Fruit fly (Drosophila melanogaster): ENCODE measurements around the gene CG45116.
A peak's percentile ranks its signal among the peaks of the same experiment; 100 is the strongest.

The CG45116 gene

DNA sequence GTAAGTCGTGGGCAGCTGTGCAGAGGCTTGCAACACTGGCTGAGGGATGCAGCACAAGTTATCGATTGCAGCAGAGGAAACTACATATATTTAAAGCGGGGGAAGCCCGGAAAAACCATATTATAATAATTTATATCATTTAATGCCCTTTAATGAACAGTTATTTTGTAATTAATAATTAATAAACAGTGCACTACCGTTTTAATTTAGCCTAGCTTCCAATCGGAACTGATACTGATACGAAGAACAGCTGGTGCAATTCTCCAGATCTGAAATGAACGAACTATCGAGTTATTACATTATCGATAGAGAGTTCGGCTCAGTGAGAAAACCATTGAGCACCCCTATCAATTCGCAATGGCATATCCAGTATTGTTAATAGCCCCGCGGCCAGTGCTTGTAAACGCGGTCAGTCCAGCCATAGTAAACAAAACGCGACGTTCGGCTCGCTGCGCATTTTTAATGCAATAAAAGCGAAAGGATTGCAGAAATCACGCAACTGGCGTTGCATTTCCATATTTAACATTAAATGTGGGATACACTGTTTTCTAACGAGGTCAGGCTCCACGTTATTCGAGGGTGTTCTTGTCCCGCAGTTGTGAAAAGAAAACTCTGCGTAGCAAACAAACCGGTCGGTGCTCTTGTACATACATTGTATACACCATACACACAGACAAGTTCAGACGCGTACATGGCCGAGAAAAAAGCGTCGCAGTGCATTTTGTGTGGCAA, 42.3 kb downstream of the CG45116 start, which contains the start of gene CG7369 (continued):
- peak; percentile 34; the same call in 1 of the 2 replicates for TF ChIP-seq CG5953 (GFP tag; IDR thresholded peaks at IDR 0.05)
- TF ChIP-seq az2 (GFP tag; optimal IDR thresholded peaks at IDR 0.05) = peak; percentile 82
- peak; percentile 60 for TF ChIP-seq MBD-R2 (GFP tag; IDR thresholded peaks at IDR 0.05)
- TF ChIP-seq CG1647 (GFP tag; optimal IDR thresholded peaks at IDR 0.05) = peak; percentile 77
- TF ChIP-seq CG8478 (optimal IDR thresholded peaks at IDR 0.05) = no peak
- TF ChIP-seq ase (GFP tag; IDR thresholded peaks at IDR 0.05) = peak; percentile 68
- TF ChIP-seq pita (GFP tag; optimal IDR thresholded peaks at IDR 0.05) = no peak
- peak; percentile 47 for TF ChIP-seq oc (tag; optimal IDR thresholded peaks at IDR 0.05)
- peak; percentile 90 for TF ChIP-seq CG4424 (GFP tag; optimal IDR thresholded peaks at IDR 0.05)
- TF ChIP-seq tna (GFP tag; IDR thresholded peaks at IDR 0.05; ENCODE audit: partially characterized antibody) = no peak; the same call in 1 of the 2 replicates
- TF ChIP-seq CG31388 (GFP tag; optimal IDR thresholded peaks at IDR 0.05) = peak; percentile 59
- TF ChIP-seq dimm (GFP tag; IDR thresholded peaks at IDR 0.05) = peak; percentile 1; the same call in 1 of the 2 replicates
- peak; percentile 74 for TF ChIP-seq YL-1 (GFP tag; optimal IDR thresholded peaks at IDR 0.05)
- peak; percentile 76 for TF ChIP-seq cwo (GFP tag; optimal IDR thresholded peaks at IDR 0.05)
- peak; percentile 92 for TF ChIP-seq corto (GFP tag; optimal IDR thresholded peaks at IDR 0.05)
- TF ChIP-seq ro (GFP tag; IDR thresholded peaks at IDR 0.05) = peak; percentile 45; the same call in 1 of the 2 replicates
- TF ChIP-seq tap (tag; optimal IDR thresholded peaks at IDR 0.05) = peak; percentile 24
- TF ChIP-seq Gug (GFP tag; IDR thresholded peaks at IDR 0.05) = peak; percentile 79
- TF ChIP-seq ci (GFP tag; IDR thresholded peaks at IDR 0.05) = peak; percentile 78
- TF ChIP-seq rib (GFP tag; IDR thresholded peaks at IDR 0.05) = peak; percentile 62
- peak; percentile 52 for TF ChIP-seq jing (GFP tag; optimal IDR thresholded peaks at IDR 0.05)
- TF ChIP-seq CG12219 (GFP tag; optimal IDR thresholded peaks at IDR 0.05) = peak; percentile 33
- peak; percentile 74; the same call in 2 of the 3 replicates for TF ChIP-seq H15 (GFP tag; IDR thresholded peaks at IDR 0.05)
- peak; percentile 62 for TF ChIP-seq CG8944 (GFP tag; optimal IDR thresholded peaks at IDR 0.05)
- TF ChIP-seq CG18599 (GFP tag; optimal IDR thresholded peaks at IDR 0.05) = peak; percentile 90
- TF ChIP-seq HLH4C (GFP tag; IDR thresholded peaks at IDR 0.05; ENCODE audit: partially characterized antibody) = peak; percentile 73
- TF ChIP-seq Adf1 (GFP tag; IDR thresholded peaks at IDR 0.05) = peak; percentile 50
- TF ChIP-seq CG12236 (GFP tag; optimal IDR thresholded peaks at IDR 0.05) = peak; percentile 16
- TF ChIP-seq Spps (tag; optimal IDR thresholded peaks at IDR 0.05) = peak; percentile 34
- peak; percentile 71 for TF ChIP-seq CG11398 (GFP tag; optimal IDR thresholded peaks at IDR 0.05)
- peak; percentile 95 for TF ChIP-seq p53 (GFP tag; optimal IDR thresholded peaks at IDR 0.05)
- peak; percentile 41; the same call in 1 of the 2 replicates for TF ChIP-seq Oaz (GFP tag; IDR thresholded peaks at IDR 0.05)
- TF ChIP-seq GATAe (GFP tag; conservative IDR thresholded peaks at IDR 0.05) = 0 out of 2 replicates have a peak, but pooled peaks have one; percentile 26
- peak; percentile 83 to 88 for TF ChIP-seq dpn (GFP tag; optimal IDR thresholded peaks at IDR 0.05)
- no peak for TF ChIP-seq Stat92E (GFP tag; optimal IDR thresholded peaks at IDR 0.05)
- no peak for TF ChIP-seq usp (GFP tag; optimal IDR thresholded peaks at IDR 0.05)
- TF ChIP-seq CG13894 (tag; optimal IDR thresholded peaks at IDR 0.05) = peak; percentile 81
- TF ChIP-seq CG4404 (GFP tag; IDR thresholded peaks at IDR 0.05) = peak; percentile 86
- TF ChIP-seq CG12071 (GFP tag; optimal IDR thresholded peaks at IDR 0.05) = peak; percentile 64
- peak; percentile 89 for TF ChIP-seq sob (GFP tag; IDR thresholded peaks at IDR 0.05)
- TF ChIP-seq Sry-δ (GFP tag; optimal IDR thresholded peaks at IDR 0.05) = peak; percentile 67
- TF ChIP-seq CG6272 (GFP tag; IDR thresholded peaks at IDR 0.05) = peak; percentile 75
- TF ChIP-seq CG12104 (GFP tag; optimal IDR thresholded peaks at IDR 0.05) = peak; percentile 87
- TF ChIP-seq CG1233 (GFP tag; optimal IDR thresholded peaks at IDR 0.05) = peak; percentile 85
- peak; percentile 66 for TF ChIP-seq Vsx1 (GFP tag; optimal IDR thresholded peaks at IDR 0.05)
- no peak for TF ChIP-seq gce (GFP tag; IDR thresholded peaks at IDR 0.05)
- TF ChIP-seq pfk (GFP tag; optimal IDR thresholded peaks at IDR 0.05) = no peak
- TF ChIP-seq NK7.1 (GFP tag; optimal IDR thresholded peaks at IDR 0.05) = peak; percentile 32
- TF ChIP-seq CG11456 (GFP tag; IDR thresholded peaks at IDR 0.05) = peak; percentile 85
- no peak for TF ChIP-seq kah (GFP tag; optimal IDR thresholded peaks at IDR 0.05)
